Worm (Caenorhabditis elegans) whole organism, midembryonic: ENCODE results near the gene srt-23.
"Not testable (repeated sequence)": the region's sequence is repeated elsewhere in the genome, so short reads cannot be mapped to it uniquely, and the experiment has no call there.

ENCODE experiments used
- T22C8.4 ChIP-seq: fragments of 200-800 bp; sonication (Bioruptor generic); IDR thresholded peaks from 2 replicates; pipeline ENCODE4 v1.3.6; 2022; ENCODE audit warnings: missing genetic modification characterization, missing compliant biosample characterization
- cog-1 ChIP-seq: sonication (generic microtip); optimal IDR thresholded peaks from 2 replicates; lab custom pipeline; 2016; ENCODE audit warnings: missing genetic modification characterization, missing compliant biosample characterization
- flt-1 ChIP-seq: fragments of 200-800 bp; sonication (Bioruptor generic); IDR thresholded peaks from 2 replicates; pipeline ENCODE4 v1.3.6; 2022; ENCODE audit warnings: missing genetic modification characterization, missing compliant biosample characterization
- klf-2 ChIP-seq: fragments of 200-800 bp; sonication (Bioruptor generic); conservative IDR thresholded peaks from 2 replicates; pipeline ENCODE4 v1.3.6; 2022; ENCODE audit warnings: missing genetic modification reagents, missing genetic modification characterization, missing compliant biosample characterization
- med-1 ChIP-seq: sonication (generic microtip); optimal IDR thresholded peaks from 2 replicates; lab custom pipeline; 2017; ENCODE audit warnings: missing genetic modification characterization, mild to moderate bottlenecking, missing compliant biosample characterization, antibody characterized with exemption, missing genetic modification reagents; ENCODE audit not compliant: insufficient read depth
- ref-1 ChIP-seq: fragments of 200-800 bp; sonication (Bioruptor generic); conservative IDR thresholded peaks from 2 replicates; pipeline ENCODE4 v1.3.6; 2022; ENCODE audit warnings: missing genetic modification reagents, missing genetic modification characterization, missing compliant biosample characterization
- tab-1 ChIP-seq: fragments of 200-800 bp; sonication (Bioruptor generic); IDR thresholded peaks from 2 replicates; pipeline ENCODE4 v1.3.6; 2022; ENCODE audit warnings: missing genetic modification characterization, missing compliant biosample characterization
- ztf-23 ChIP-seq: fragments of 200-800 bp; sonication (Bioruptor generic); IDR thresholded peaks from 2 replicates; pipeline ENCODE4 v1.3.6; 2022; ENCODE audit warnings: missing genetic modification reagents, missing genetic modification characterization, missing compliant biosample characterization
- ztf-29 ChIP-seq: fragments of 200-800 bp; sonication (Bioruptor generic); IDR thresholded peaks from 2 replicates; pipeline ENCODE4 v1.3.6; 2022; ENCODE audit warnings: missing genetic modification reagents, missing genetic modification characterization, missing compliant biosample characterization

Gene srt-23

DNA sequence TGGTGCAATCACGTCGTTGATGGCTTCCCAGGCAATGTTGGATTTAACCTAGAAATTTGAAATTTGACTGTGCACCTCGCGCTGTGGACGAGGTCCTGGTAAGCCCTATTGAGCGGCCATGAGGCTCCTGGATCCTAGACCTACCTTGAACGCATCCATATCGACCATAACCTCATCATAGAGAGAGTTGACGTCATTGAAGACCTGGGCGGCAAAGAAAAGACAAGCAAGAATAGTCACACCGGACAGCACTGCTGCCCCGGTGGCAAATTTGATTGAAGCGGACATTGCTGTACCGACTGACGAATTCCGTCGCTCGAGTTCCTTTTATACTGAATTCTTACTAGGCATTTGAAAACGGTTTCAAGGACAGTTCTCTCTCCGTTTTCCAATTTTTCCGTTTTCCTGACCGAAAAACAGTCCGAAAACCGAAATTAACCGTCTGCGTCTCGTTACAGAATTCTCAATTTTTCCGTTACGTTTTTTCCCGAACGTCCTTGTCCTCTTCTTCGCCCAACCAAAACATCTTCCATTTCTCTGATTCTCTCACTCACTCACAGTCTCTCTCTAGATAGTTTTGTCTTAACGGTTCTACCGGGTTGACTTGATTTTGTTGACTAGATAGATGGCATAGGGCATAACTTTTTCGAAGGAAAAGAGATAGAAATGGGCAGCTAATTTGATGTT lies 7.0 kb downstream of the srt-23 start, which contains the start of gene col-103:
TSS of gene col-103 (minus strand) at position 302 of the 687 bp plus-strand sequence.
- TF ChIP-seq med-1 (GFP tag; lab: Kevin White, UChicago) (no peak), tab-1 (GFP tag; lab: Robert Waterston, UW) (no peak), ztf-29 (GFP tag; lab: Robert Waterston, UW) (no peak), ref-1 (GFP tag; lab: Robert Waterston, UW) (no peak), ztf-23 (GFP tag; lab: Robert Waterston, UW) (no peak), T22C8.4 (GFP tag; lab: Robert Waterston, UW) (no peak), flt-1 (GFP tag; lab: Robert Waterston, UW) (no peak), cog-1 (tag; lab: Kevin White, UChicago) (no peak)

DNA sequence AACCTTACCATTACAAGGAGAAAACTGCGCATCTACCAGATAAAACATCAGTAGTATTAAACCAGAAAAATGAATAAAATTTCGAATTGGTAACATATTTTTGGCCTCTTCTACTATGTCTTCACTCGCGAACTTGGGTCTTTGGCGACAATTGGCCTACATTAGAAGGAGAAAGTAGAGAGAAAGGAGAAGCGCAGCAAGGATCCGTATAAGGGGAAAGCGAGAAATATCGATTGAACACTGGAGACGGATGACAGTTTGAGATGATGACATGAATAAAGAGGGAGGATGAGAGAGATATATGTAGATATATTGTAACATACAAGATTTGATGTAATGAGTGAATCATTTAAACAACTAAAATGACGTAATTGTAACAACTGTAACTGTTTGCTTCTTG lies 11.8 kb downstream of the srt-23 start, which contains the start of gene F56B3.2:
TSS of gene F56B3.2 (minus strand) at position 273 of the 400 bp plus-strand sequence.
- TF ChIP-seq tab-1 (GFP tag; lab: Robert Waterston, UW) = no peak
- no peak for TF ChIP-seq ztf-29 (GFP tag; lab: Robert Waterston, UW)
- TF ChIP-seq med-1 (GFP tag; lab: Kevin White, UChicago) = no peak
- no peak for TF ChIP-seq ref-1 (GFP tag; lab: Robert Waterston, UW)
- TF ChIP-seq klf-2 = no peak
- no peak for TF ChIP-seq T22C8.4 (GFP tag; lab: Robert Waterston, UW)
- TF ChIP-seq cog-1 (tag; lab: Kevin White, UChicago) = no peak
- TF ChIP-seq flt-1 (GFP tag; lab: Robert Waterston, UW) = no peak
- TF ChIP-seq ztf-23 (GFP tag; lab: Robert Waterston, UW) = no peak

DNA sequence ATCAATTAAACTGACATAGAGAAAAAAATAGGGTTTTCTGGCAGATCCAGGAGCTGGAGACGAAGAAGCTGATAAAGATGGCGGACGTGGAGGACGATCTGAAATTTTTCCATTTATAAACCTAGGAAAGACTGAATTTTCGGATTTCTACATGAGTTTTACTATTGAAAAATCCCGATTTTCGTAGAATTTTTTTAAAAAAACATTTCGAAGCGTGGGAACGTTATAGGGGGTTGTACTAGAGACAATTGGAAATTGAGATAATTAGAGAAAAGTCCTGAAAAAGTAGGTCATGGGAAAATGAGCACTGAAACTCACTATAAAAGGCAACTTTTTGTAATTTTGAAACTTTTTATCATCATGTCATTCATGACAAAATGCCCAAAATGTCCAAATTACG lies 14.5 kb downstream of the srt-23 start, which contains the start of gene F56B3.9:
TSS of gene F56B3.9 (plus strand) at position 301 of the 400 bp plus-strand sequence.
- not testable (repeated sequence) for TF ChIP-seq cog-1 (tag; lab: Kevin White, UChicago); flt-1 (GFP tag; lab: Robert Waterston, UW); ref-1 (GFP tag; lab: Robert Waterston, UW)

- TF ChIP-seq ztf-23 (GFP tag; lab: Robert Waterston, UW) (no peak), T22C8.4 (GFP tag; lab: Robert Waterston, UW) (no peak), ztf-29 (GFP tag; lab: Robert Waterston, UW) (no peak), med-1 (GFP tag; lab: Kevin White, UChicago) (no peak), cog-1 (tag; lab: Kevin White, UChicago) (no peak), ref-1 (GFP tag; lab: Robert Waterston, UW) (no peak), tab-1 (GFP tag; lab: Robert Waterston, UW) (no peak), flt-1 (GFP tag; lab: Robert Waterston, UW) (no peak), klf-2 (no peak)
Observed at ce11 chrIV:772931-773330, 16.4 kb downstream of the srt-23 start, which contains the start of gene mrpl-2. Gene mrpl-2, plus strand, starts transcription at chrIV:773237.

- TF ChIP-seq ref-1 (GFP tag; lab: Robert Waterston, UW) = no peak
- no peak for TF ChIP-seq klf-2
- no peak for TF ChIP-seq ztf-23 (GFP tag; lab: Robert Waterston, UW)
- no peak for TF ChIP-seq med-1 (GFP tag; lab: Kevin White, UChicago)
- TF ChIP-seq tab-1 (GFP tag; lab: Robert Waterston, UW) = no peak
Observed at ce11 chrIV:773580-773979, 17.1 kb downstream of the srt-23 start.

DNA sequence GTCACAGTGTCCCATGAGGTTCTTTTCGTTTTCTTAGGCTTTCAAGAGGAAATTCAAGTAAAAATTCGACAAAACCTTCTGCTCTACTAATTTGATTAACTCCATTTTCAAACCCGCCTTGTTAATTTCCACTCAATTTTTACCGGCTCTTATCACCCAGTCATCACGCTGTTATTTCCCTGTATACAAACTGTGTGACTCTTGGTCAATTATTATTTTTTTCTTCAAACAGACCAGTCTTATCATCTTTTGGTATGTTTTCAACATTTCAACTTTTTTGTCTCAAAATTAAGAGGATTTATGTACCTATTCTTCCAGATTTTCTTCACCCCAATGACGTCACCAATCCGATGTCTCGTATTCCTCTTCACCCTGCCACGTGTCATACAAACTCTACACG lies 22.0 kb downstream of the srt-23 start, which contains the start of gene ugt-52:
TSS of gene ugt-52 (plus strand) at position 301 of the 400 bp plus-strand sequence.
- TF ChIP-seq flt-1 (GFP tag; lab: Robert Waterston, UW) (no peak), T22C8.4 (GFP tag; lab: Robert Waterston, UW) (no peak)

DNA sequence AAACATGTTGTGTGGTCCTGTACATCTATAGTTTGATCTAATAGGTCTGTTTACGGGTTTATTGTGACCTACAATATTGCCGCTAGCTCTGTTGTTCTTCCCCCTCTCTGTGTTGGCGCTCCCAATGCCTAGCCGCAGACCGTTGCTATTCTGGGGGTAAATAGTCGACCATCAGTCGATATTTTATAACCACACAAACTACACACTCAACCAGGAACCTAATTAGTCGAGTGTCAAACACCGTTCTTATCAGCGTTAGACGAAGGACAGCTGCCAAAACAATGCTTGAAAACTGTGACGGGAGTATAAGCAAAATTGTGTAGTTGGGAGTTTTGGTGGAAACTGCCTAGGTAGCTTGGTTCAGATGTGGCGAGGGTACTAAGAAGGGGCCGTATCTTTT lies 25.9 kb downstream of the srt-23 start:
- TF ChIP-seq flt-1 (GFP tag; lab: Robert Waterston, UW) (no peak), tab-1 (GFP tag; lab: Robert Waterston, UW) (no peak)

DNA sequence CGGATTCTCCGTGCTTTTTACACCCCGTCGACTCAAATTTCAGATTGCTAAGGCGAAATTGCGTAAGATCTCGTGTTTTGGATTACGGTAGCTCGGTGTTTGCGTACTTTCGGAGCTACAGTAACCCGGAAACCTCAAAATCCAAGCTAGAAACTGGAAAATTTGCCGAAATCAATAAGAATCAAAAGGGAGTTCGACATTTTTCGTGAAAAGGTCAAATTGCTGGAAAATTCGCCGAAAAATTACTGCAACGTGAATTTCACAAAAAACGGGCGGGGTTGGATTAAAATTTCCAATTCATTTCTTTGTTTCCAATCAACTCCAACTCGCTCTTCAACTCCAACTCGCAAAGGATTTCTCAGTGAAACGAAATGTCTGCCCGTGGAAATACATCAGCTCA lies 31.2 kb downstream of the srt-23 start, which contains the start of gene F56B3.6:
TSS of gene F56B3.6 (plus strand) at position 301 of the 400 bp plus-strand sequence.
- TF ChIP-seq med-1 (GFP tag; lab: Kevin White, UChicago) (no peak), tab-1 (GFP tag; lab: Robert Waterston, UW) (no peak), T22C8.4 (GFP tag; lab: Robert Waterston, UW) (no peak), klf-2 (no peak), flt-1 (GFP tag; lab: Robert Waterston, UW) (no peak), ztf-23 (GFP tag; lab: Robert Waterston, UW) (no peak), cog-1 (tag; lab: Kevin White, UChicago) (no peak), ztf-29 (GFP tag; lab: Robert Waterston, UW) (no peak), ref-1 (GFP tag; lab: Robert Waterston, UW) (no peak)

- no peak for TF ChIP-seq tab-1 (GFP tag; lab: Robert Waterston, UW)
- TF ChIP-seq klf-2 = no peak
- no peak for TF ChIP-seq ref-1 (GFP tag; lab: Robert Waterston, UW)
- no peak for TF ChIP-seq T22C8.4 (GFP tag; lab: Robert Waterston, UW)
- no peak for TF ChIP-seq ztf-23 (GFP tag; lab: Robert Waterston, UW)
- TF ChIP-seq ztf-29 (GFP tag; lab: Robert Waterston, UW) = no peak
- no peak for TF ChIP-seq cog-1 (tag; lab: Kevin White, UChicago)
- TF ChIP-seq med-1 (GFP tag; lab: Kevin White, UChicago) = no peak
- no peak for TF ChIP-seq flt-1 (GFP tag; lab: Robert Waterston, UW)
Observed at ce11 chrIV:794275-794674, 37.8 kb downstream of the srt-23 start, which contains the start of gene F56B3.4. Gene F56B3.4, minus strand, starts transcription at chrIV:794275.
